Worm (Caenorhabditis elegans) whole organism, late embryonic: ENCODE measurements around the gene ZK262.20.
"Not testable (repeated sequence)": the region's sequence is repeated elsewhere in the genome, so short reads cannot be mapped to it uniquely, and the experiment has no call there.

ENCODE experiments used
- C08G9.2 ChIP-seq: sonication (generic microtip); optimal IDR thresholded peaks from 2 replicates; lab custom pipeline; 2016; ENCODE audit warnings: mild to moderate bottlenecking, missing genetic modification characterization, moderate library complexity, missing compliant biosample characterization
- K02D7.2 ChIP-seq: sonication (generic microtip); optimal IDR thresholded peaks from 2 replicates; lab custom pipeline; 2017; ENCODE audit warnings: mild to moderate bottlenecking, missing genetic modification characterization, missing compliant biosample characterization
- Y22D7AL.16 ChIP-seq: sonication (generic microtip); optimal IDR thresholded peaks from 2 replicates; lab custom pipeline; 2016; ENCODE audit warnings: missing genetic modification characterization, missing compliant biosample characterization
- ahr-1 ChIP-seq: sonication (generic microtip); optimal IDR thresholded peaks from 2 replicates; lab custom pipeline; 2016; ENCODE audit warnings: missing genetic modification characterization, missing compliant biosample characterization
- ama-1 ChIP-seq: fragments of 150-350 bp; optimal IDR thresholded peaks from 2 replicates; lab custom pipeline; 2014
- ceh-18 ChIP-seq: sonication (generic microtip); optimal IDR thresholded peaks from 2 replicates; lab custom pipeline; 2016; ENCODE audit warnings: missing genetic modification characterization, missing compliant biosample characterization
- ceh-2 ChIP-seq: sonication (generic microtip); optimal IDR thresholded peaks from 2 replicates; lab custom pipeline; 2016; ENCODE audit warnings: missing genotype, missing genetic modification characterization, missing compliant biosample characterization
- ceh-22 ChIP-seq: sonication (generic microtip); optimal IDR thresholded peaks from 2 replicates; lab custom pipeline; 2017; ENCODE audit warnings: missing biosample characterization, missing genetic modification characterization
- ceh-30 ChIP-seq: fragments of 150-350 bp; optimal IDR thresholded peaks from 2 replicates; lab custom pipeline; 2014; ENCODE audit warnings: missing biosample characterization, missing genetic modification characterization
- ceh-31 ChIP-seq: sonication (generic microtip); optimal IDR thresholded peaks from 2 replicates; lab custom pipeline; 2016; ENCODE audit warnings: missing genetic modification characterization, missing compliant biosample characterization
- ceh-45 ChIP-seq: fragments of 200-800 bp; sonication (Bioruptor generic); IDR thresholded peaks from 2 replicates; pipeline ENCODE4 v1.3.6; 2022; ENCODE audit warnings: missing genetic modification reagents, missing genetic modification characterization, missing compliant biosample characterization
- ceh-9 ChIP-seq: sonication (generic microtip); optimal IDR thresholded peaks from 2 replicates; lab custom pipeline; 2016; ENCODE audit warnings: mild to moderate bottlenecking, missing genetic modification characterization, inconsistent platforms, missing compliant biosample characterization
- che-1 ChIP-seq: sonication (generic microtip); optimal IDR thresholded peaks from 2 replicates; lab custom pipeline; 2016; ENCODE audit warnings: mild to moderate bottlenecking, missing genetic modification characterization, missing compliant biosample characterization
- dmd-4 ChIP-seq: sonication (generic microtip); optimal IDR thresholded peaks from 2 replicates; lab custom pipeline; 2016; ENCODE audit warnings: borderline replicate concordance, missing genetic modification characterization, missing compliant biosample characterization
- dve-1 ChIP-seq: sonication (generic microtip); optimal IDR thresholded peaks from 2 replicates; lab custom pipeline; 2017; ENCODE audit warnings: antibody characterized with exemption, mild to moderate bottlenecking, missing genetic modification characterization, missing compliant biosample characterization
- elt-2 ChIP-seq: sonication (generic microtip); optimal IDR thresholded peaks from 2 replicates; lab custom pipeline; 2016; ENCODE audit warnings: missing genetic modification reagents, missing genetic modification characterization, missing compliant biosample characterization
- elt-4 ChIP-seq: sonication (generic microtip); optimal IDR thresholded peaks from 2 replicates; lab custom pipeline; 2016; ENCODE audit warnings: missing genetic modification characterization, missing compliant biosample characterization
- ets-4 ChIP-seq: sonication (generic microtip); optimal IDR thresholded peaks from 2 replicates; lab custom pipeline; 2016; ENCODE audit warnings: missing genetic modification characterization, missing compliant biosample characterization
- eyg-1 ChIP-seq: sonication (generic microtip); optimal IDR thresholded peaks from 2 replicates; lab custom pipeline; 2016; ENCODE audit warnings: missing genotype, missing genetic modification characterization, missing compliant biosample characterization
- fax-1 ChIP-seq: sonication (generic microtip); optimal IDR thresholded peaks from 2 replicates; lab custom pipeline; 2016; ENCODE audit warnings: missing genotype, missing genetic modification characterization, missing compliant biosample characterization
- fkh-10 ChIP-seq: fragments of 150-350 bp; optimal IDR thresholded peaks from 2 replicates; lab custom pipeline; 2014; ENCODE audit warnings: missing biosample characterization, missing genetic modification reagents, missing genetic modification characterization
- gmeb-2 ChIP-seq: sonication (generic microtip); optimal IDR thresholded peaks from 2 replicates; lab custom pipeline; 2016; ENCODE audit warnings: missing genetic modification characterization, inconsistent platforms, missing compliant biosample characterization
- hlh-30 ChIP-seq: sonication (generic microtip); optimal IDR thresholded peaks from 2 replicates; lab custom pipeline; 2017; ENCODE audit warnings: antibody characterized with exemption, missing genetic modification characterization, missing compliant biosample characterization; ENCODE audit not compliant: insufficient read depth
- lim-6 ChIP-seq: sonication (generic microtip); optimal IDR thresholded peaks from 2 replicates; lab custom pipeline; 2016; ENCODE audit warnings: missing genetic modification characterization, missing compliant biosample characterization
- madf-2 ChIP-seq: sonication (generic microtip); optimal IDR thresholded peaks from 2 replicates; lab custom pipeline; 2017; ENCODE audit warnings: missing genetic modification characterization, missing compliant biosample characterization
- mec-3 ChIP-seq: sonication (generic microtip); optimal IDR thresholded peaks from 2 replicates; lab custom pipeline; 2016; ENCODE audit warnings: borderline replicate concordance, missing genetic modification characterization, missing compliant biosample characterization
- npax-4 ChIP-seq: sonication (generic microtip); optimal IDR thresholded peaks from 2 replicates; lab custom pipeline; 2016; ENCODE audit warnings: missing genetic modification characterization, missing compliant biosample characterization
- odd-2 ChIP-seq: sonication (generic microtip); optimal IDR thresholded peaks from 2 replicates; lab custom pipeline; 2017; ENCODE audit warnings: antibody characterized with exemption, mild to moderate bottlenecking, missing genetic modification characterization, missing compliant biosample characterization
- pha-2 ChIP-seq: sonication (generic microtip); optimal IDR thresholded peaks from 2 replicates; lab custom pipeline; 2017; ENCODE audit warnings: mild to moderate bottlenecking, missing genetic modification characterization, missing compliant biosample characterization
- pqm-1 ChIP-seq: sonication (generic microtip); optimal IDR thresholded peaks from 2 replicates; lab custom pipeline; 2016; ENCODE audit warnings: missing genetic modification characterization, missing compliant biosample characterization
- pros-1 ChIP-seq: fragments of 150-350 bp; optimal IDR thresholded peaks from 2 replicates; lab custom pipeline; 2014; ENCODE audit warnings: missing biosample characterization, missing genetic modification reagents, missing genetic modification characterization
- rnt-1 ChIP-seq: sonication (generic microtip); optimal IDR thresholded peaks from 2 replicates; lab custom pipeline; 2016; ENCODE audit warnings: missing genetic modification characterization, missing compliant biosample characterization
- sdc-2 ChIP-seq: sonication (generic microtip); optimal IDR thresholded peaks from 2 replicates; lab custom pipeline; 2016; ENCODE audit warnings: missing genotype, missing genetic modification characterization, missing compliant biosample characterization
- sox-2 ChIP-seq: fragments of 200-800 bp; sonication (Bioruptor generic); IDR thresholded peaks from 2 replicates; pipeline ENCODE4 v1.3.6; 2022; ENCODE audit warnings: missing genetic modification reagents, missing genetic modification characterization, missing compliant biosample characterization
- syd-9 ChIP-seq: sonication (generic microtip); optimal IDR thresholded peaks from 2 replicates; lab custom pipeline; 2016; ENCODE audit warnings: mild to moderate bottlenecking, missing genetic modification characterization, moderate library complexity, missing compliant biosample characterization
- tbx-2 ChIP-seq: sonication (generic microtip); optimal IDR thresholded peaks from 2 replicates; lab custom pipeline; 2016; ENCODE audit warnings: missing genetic modification characterization, missing compliant biosample characterization
- unc-3 ChIP-seq, 2 experiments: fragments of 200-800 bp in 1 of 2; sonication (Bioruptor generic) in 1 of 2; sonication (generic microtip) in 1 of 2; conservative IDR thresholded peaks in 1 of 2; optimal IDR thresholded peaks in 1 of 2; 2 replicates each; pipeline versions ENCODE4 v1.3.6 to Lab custom; 2016 to 2022; ENCODE audit warnings: missing compliant biosample characterization in 2 of 2, missing genetic modification characterization in 2 of 2, missing genetic modification reagents in 1 of 2
- unc-55 ChIP-seq: sonication (generic microtip); optimal IDR thresholded peaks from 2 replicates; lab custom pipeline; 2017; ENCODE audit warnings: missing biosample characterization, missing genetic modification reagents, missing genetic modification characterization
- unc-86 ChIP-seq: sonication (generic microtip); optimal IDR thresholded peaks from 2 replicates; lab custom pipeline; 2016; ENCODE audit warnings: missing genetic modification characterization, missing compliant biosample characterization

The ZK262.20 gene

ce11 chrV:18412887-18413286 is 22.0 kb downstream of the ZK262.20 start, which contains the start of gene ZK262.2:
Gene ZK262.2 (minus strand): TSS chrV:18412987.
- no peak for TF ChIP-seq ahr-1 (tag; lab: Kevin White, UChicago)
- no peak for TF ChIP-seq ceh-2 (tag; lab: Kevin White, UChicago)
- TF ChIP-seq elt-4: no peak
- no peak for TF ChIP-seq sox-2 (GFP tag; lab: Robert Waterston, UW)
- no peak for TF ChIP-seq dve-1 (tag; lab: Kevin White, UChicago)
- TF ChIP-seq ceh-22: no peak
- no peak for TF ChIP-seq ceh-45 (GFP tag; lab: Robert Waterston, UW)
- no peak for TF ChIP-seq odd-2 (tag; lab: Kevin White, UChicago)
- TF ChIP-seq fax-1 (tag; lab: Kevin White, UChicago): no peak
- TF ChIP-seq ceh-18 (tag; lab: Kevin White, UChicago): no peak
- no peak for TF ChIP-seq rnt-1 (tag; lab: Kevin White, UChicago)
- TF ChIP-seq elt-2 (tag; lab: Kevin White, UChicago): no peak
- TF ChIP-seq unc-3 (GFP tag; conservative IDR thresholded peaks at IDR 0.05; lab: Robert Waterston, UW): no peak
- TF ChIP-seq unc-3 (tag; optimal IDR thresholded peaks at IDR 0.05; lab: Kevin White, UChicago): no peak
- no peak for TF ChIP-seq mec-3 (tag; lab: Kevin White, UChicago)
- no peak for TF ChIP-seq pha-2
- TF ChIP-seq gmeb-2: no peak
- no peak for TF ChIP-seq che-1
- TF ChIP-seq unc-55 (GFP tag; lab: Kevin White, UChicago): no peak
- no peak for TF ChIP-seq syd-9 (tag; lab: Kevin White, UChicago)
- TF ChIP-seq, all 69 proteins: peak for 0

ce11 chrV:18412351-18412750 is 22.5 kb downstream of the ZK262.20 start:
- TF ChIP-seq madf-2 (tag; lab: Kevin White, UChicago): no peak
- no peak for TF ChIP-seq pros-1 (tag; lab: Kevin White, UChicago)
- no peak for TF ChIP-seq sdc-2
- no peak for TF ChIP-seq unc-86 (tag; lab: Kevin White, UChicago)
- no peak for TF ChIP-seq ceh-31 (tag; lab: Kevin White, UChicago)
- no peak for TF ChIP-seq lim-6 (tag; lab: Kevin White, UChicago)

DNA sequence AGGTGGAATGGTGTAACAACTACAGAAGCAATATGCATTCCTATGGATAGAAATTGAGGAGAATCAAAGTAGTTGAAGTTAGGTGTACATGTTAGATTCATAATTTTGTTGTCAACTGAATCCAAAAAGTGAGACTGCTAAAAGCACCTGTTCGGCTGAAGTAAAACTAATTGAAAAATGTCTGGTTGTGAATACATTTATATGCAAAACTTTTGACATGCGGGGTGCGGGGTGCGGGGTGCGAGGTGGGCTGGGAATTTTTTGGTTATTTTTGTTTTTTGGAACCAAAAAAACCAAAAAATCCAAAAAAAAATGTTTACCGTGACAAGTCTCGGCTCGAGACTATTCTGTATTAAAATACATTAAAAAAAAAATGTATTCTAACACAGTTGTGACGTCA is 24.7 kb downstream of the ZK262.20 start, which contains the start of gene srh-207:
Gene srh-207 (minus strand): TSS at position 101 of the 400 bp plus-strand sequence.
- TF ChIP-seq fax-1 (tag; lab: Kevin White, UChicago): no peak

DNA sequence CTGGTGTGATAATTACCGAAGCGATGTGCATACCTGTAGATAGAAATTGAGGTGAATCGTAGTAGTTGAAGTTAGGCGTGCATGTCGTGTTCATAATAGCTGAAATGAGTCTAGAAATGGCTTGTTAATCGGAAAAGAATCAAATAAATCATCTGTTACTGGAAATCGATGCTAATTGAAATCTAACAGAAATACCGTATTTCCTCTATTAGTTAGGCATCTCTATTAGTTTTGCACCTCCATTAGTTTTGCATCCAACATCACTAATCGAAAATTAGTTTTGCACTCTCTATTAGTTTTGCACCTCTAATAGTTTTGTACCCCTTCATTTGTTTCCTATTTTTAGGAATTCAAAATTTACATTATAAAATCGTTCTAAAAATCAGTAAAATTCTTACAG is 30.1 kb downstream of the ZK262.20 start, which contains the start of gene srh-209:
Gene srh-209 (minus strand): TSS at position 101 of the 400 bp plus-strand sequence.
- TF ChIP-seq ceh-9 (tag; lab: Kevin White, UChicago); tbx-2 (tag; lab: Kevin White, UChicago); ets-4: not testable (repeated sequence)

DNA sequence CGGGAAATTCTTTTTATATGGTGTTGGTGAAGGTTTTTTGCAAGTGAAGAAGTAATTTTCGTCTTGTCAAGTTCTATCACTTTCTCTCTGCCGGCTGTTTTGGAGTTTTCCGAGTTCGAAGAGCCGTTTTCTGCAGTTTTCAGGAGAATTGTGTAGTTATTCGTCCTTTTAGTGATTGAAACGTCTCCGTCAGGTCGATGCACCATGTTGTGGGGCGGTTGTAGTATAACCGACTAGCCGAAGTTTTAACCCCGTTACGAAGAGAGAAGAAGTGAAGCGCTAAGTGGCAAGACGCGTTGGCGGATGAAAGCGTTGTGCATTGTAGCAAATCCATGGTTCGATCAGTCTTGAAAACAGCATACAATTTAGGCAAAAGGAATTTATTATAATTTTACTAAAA is 32.1 kb downstream of the ZK262.20 start:
- TF ChIP-seq pqm-1 (no peak), ceh-45 (GFP tag; lab: Robert Waterston, UW) (no peak), ceh-30 (tag; lab: Kevin White, UChicago) (no peak), fkh-10 (GFP tag; lab: Kevin White, UChicago) (no peak)

- TF ChIP-seq eyg-1: no peak
- no peak for TF ChIP-seq Y22D7AL.16
- no peak for TF ChIP-seq ama-1
- TF ChIP-seq hlh-30 (tag; lab: Kevin White, UChicago): no peak
- no peak for TF ChIP-seq dmd-4 (tag; lab: Kevin White, UChicago)
- TF ChIP-seq K02D7.2 (tag; lab: Kevin White, UChicago): no peak
- no peak for TF ChIP-seq ceh-45 (GFP tag; lab: Robert Waterston, UW)
- TF ChIP-seq npax-4: no peak
- no peak for TF ChIP-seq ceh-30 (tag; lab: Kevin White, UChicago)
- TF ChIP-seq C08G9.2 (tag; lab: Kevin White, UChicago): no peak
- TF ChIP-seq unc-55 (GFP tag; lab: Kevin White, UChicago): no peak
These were observed 37.0 kb downstream of the ZK262.20 start, which contains the start of gene Y51A2B.16 for ce11 chrV:18397814-18398213. Gene Y51A2B.16 (minus strand): TSS chrV:18397914.
